Fruit fly (Drosophila melanogaster) whole organism, wandering third instar larva: ENCODE measurements around the gene ttk.
A peak's percentile ranks its signal among the peaks of the same experiment; 100 is the strongest.

ENCODE experiments used
- Abd-B ChIP-seq: fragments of >200 bp; optimal IDR thresholded peaks from 2 replicates; lab custom pipeline; 2017; ENCODE audit warnings: missing biosample characterization, missing genetic modification characterization
- CG9705 ChIP-seq: fragments of 200-800 bp; sonication (Bioruptor generic); optimal IDR thresholded peaks from 2 replicates; lab custom pipeline; 2018; ENCODE audit warnings: missing biosample characterization, mild to moderate bottlenecking, missing genetic modification characterization
- CrebA ChIP-seq: fragments of 200-800 bp; sonication (Bioruptor generic); optimal IDR thresholded peaks from 2 replicates; lab custom pipeline; 2016; ENCODE audit warnings: missing biosample characterization, mild to moderate bottlenecking, missing genetic modification characterization, borderline replicate concordance
- Dif ChIP-seq: fragments of 200-275, 200-300 bp; sonication (Bioruptor generic); optimal IDR thresholded peaks from 2 replicates; lab custom pipeline; 2018; ENCODE audit warnings: missing biosample characterization, missing genetic modification characterization; ENCODE audit not compliant: partially characterized antibody
- GATAd ChIP-seq: sonication (Bioruptor generic); optimal IDR thresholded peaks from 2 replicates; lab custom pipeline; 2016; ENCODE audit warnings: missing biosample characterization, missing genetic modification characterization
- HLH106 ChIP-seq: fragments of 200-800 bp; optimal IDR thresholded peaks from 3 replicates; lab custom pipeline; 2019; ENCODE audit warnings: missing biosample characterization, mild to moderate bottlenecking, missing genetic modification characterization, moderate library complexity
- Hnf4 ChIP-seq: fragments of 200-800 bp; sonication (Bioruptor generic); optimal IDR thresholded peaks from 2 replicates; lab custom pipeline; 2016; ENCODE audit warnings: missing biosample characterization, mild to moderate bottlenecking, missing genetic modification characterization
- Hr78 ChIP-seq: fragments of >200 bp; optimal IDR thresholded peaks from 2 replicates; lab custom pipeline; 2017; ENCODE audit warnings: missing biosample characterization, missing genetic modification characterization
- Hr83 ChIP-seq: fragments of 200-300 bp; sonication (Bioruptor generic); optimal IDR thresholded peaks from 2 replicates; lab custom pipeline; 2016; ENCODE audit warnings: missing biosample characterization, mild to moderate bottlenecking, missing genetic modification characterization, moderate library complexity; ENCODE audit not compliant: poor library complexity, severe bottlenecking
- Jra ChIP-seq: sonication (Bioruptor generic); optimal IDR thresholded peaks from 2 replicates; lab custom pipeline; 2016; ENCODE audit warnings: missing biosample characterization, missing genetic modification characterization
- Myc ChIP-seq: fragments of >200 bp; optimal IDR thresholded peaks from 2 replicates; lab custom pipeline; 2017
- Rel ChIP-seq, 2 experiments: fragments of 200-800 bp; sonication (Bioruptor generic) in 1 of 2; optimal IDR thresholded peaks; 2 replicates in 1 of 2; 3 replicates in 1 of 2; lab custom pipeline; 2016 to 2019; ENCODE audit warnings: mild to moderate bottlenecking in 2 of 2, missing biosample characterization in 2 of 2, missing genetic modification characterization in 2 of 2, moderate library complexity in 1 of 2
- Sp1 ChIP-seq: fragments of 200-800 bp; sonication (Bioruptor generic); optimal IDR thresholded peaks from 3 replicates; lab custom pipeline; 2019; ENCODE audit warnings: missing biosample characterization, mild to moderate bottlenecking, missing genetic modification characterization, moderate library complexity
- Vsx2 ChIP-seq: fragments of 200-300, 225-300 bp; sonication (Bioruptor generic); optimal IDR thresholded peaks from 2 replicates; lab custom pipeline; 2018; ENCODE audit warnings: missing biosample characterization, missing genetic modification characterization; ENCODE audit not compliant: partially characterized antibody
- br ChIP-seq: fragments of 200-800 bp; sonication (Bioruptor generic); optimal IDR thresholded peaks from 2 replicates; lab custom pipeline; 2016; ENCODE audit warnings: missing biosample characterization, missing genetic modification characterization
- brk ChIP-seq: fragments of 200-800 bp; sonication (Bioruptor generic); optimal IDR thresholded peaks from 2 replicates; lab custom pipeline; 2016; ENCODE audit warnings: missing biosample characterization, mild to moderate bottlenecking, missing genetic modification characterization
- dl ChIP-seq, 2 experiments: fragments of 175-275, 200-275 bp in 1 of 2; fragments of 200-275 bp in 1 of 2; sonication (Bioruptor generic); optimal IDR thresholded peaks; lab custom pipeline; 2018; ENCODE audit warnings: mild to moderate bottlenecking in 2 of 2, missing biosample characterization in 2 of 2, missing genetic modification characterization in 2 of 2, moderate library complexity in 2 of 2; ENCODE audit not compliant: partially characterized antibody in 2 of 2, insufficient read depth in 1 of 2
- dmrt93B ChIP-seq: fragments of 200-800 bp; sonication (Bioruptor generic); optimal IDR thresholded peaks from 2 replicates; lab custom pipeline; 2018; ENCODE audit warnings: missing biosample characterization, mild to moderate bottlenecking, missing genetic modification characterization
- dsf ChIP-seq: sonication (Bioruptor generic); optimal IDR thresholded peaks from 2 replicates; lab custom pipeline; 2016; ENCODE audit warnings: missing biosample characterization, missing genetic modification characterization, borderline replicate concordance
- ey ChIP-seq: fragments of 200-800 bp; sonication (Bioruptor generic); optimal IDR thresholded peaks from 2 replicates; lab custom pipeline; 2016; ENCODE audit warnings: missing biosample characterization, missing genetic modification characterization
- foxo ChIP-seq, 2 experiments: fragments of 200-800 bp; sonication (Bioruptor generic); optimal IDR thresholded peaks; 2 replicates in 1 of 2; 3 replicates in 1 of 2; lab custom pipeline; 2016 to 2017; ENCODE audit warnings: missing biosample characterization in 2 of 2, missing genetic modification characterization in 2 of 2
- fru ChIP-seq: fragments of 200-800 bp; sonication (Bioruptor generic); optimal IDR thresholded peaks from 3 replicates; lab custom pipeline; 2016; ENCODE audit warnings: missing biosample characterization, mild to moderate bottlenecking, missing genetic modification characterization
- h ChIP-seq: fragments of 200-800 bp; sonication (Bioruptor generic); optimal IDR thresholded peaks from 3 replicates; lab custom pipeline; 2016; ENCODE audit warnings: missing biosample characterization, mild to moderate bottlenecking, missing genetic modification characterization
- jim ChIP-seq: fragments of 175-275, 200-325 bp; sonication (Bioruptor generic); optimal IDR thresholded peaks from 2 replicates; lab custom pipeline; 2016; ENCODE audit warnings: missing biosample characterization, mild to moderate bottlenecking, missing genetic modification characterization
- lola ChIP-seq: fragments of >200 bp; optimal IDR thresholded peaks from 2 replicates; lab custom pipeline; 2017; ENCODE audit warnings: missing biosample characterization, missing genetic modification characterization
- pan ChIP-seq: fragments of >200 bp; optimal IDR thresholded peaks from 2 replicates; lab custom pipeline; 2017
- rgr ChIP-seq: fragments of 200-800 bp; sonication (Bioruptor generic); optimal IDR thresholded peaks from 3 replicates; lab custom pipeline; 2016; ENCODE audit warnings: missing biosample characterization, mild to moderate bottlenecking, missing genetic modification characterization
- usp ChIP-seq: fragments of >200 bp; optimal IDR thresholded peaks from 2 replicates; lab custom pipeline; 2017; ENCODE audit warnings: missing biosample characterization, missing genetic modification characterization
- woc ChIP-seq: sonication (Bioruptor generic); optimal IDR thresholded peaks from 2 replicates; lab custom pipeline; 2016; ENCODE audit warnings: missing biosample characterization, mild to moderate bottlenecking, missing genetic modification characterization

Gene ttk

DNA sequence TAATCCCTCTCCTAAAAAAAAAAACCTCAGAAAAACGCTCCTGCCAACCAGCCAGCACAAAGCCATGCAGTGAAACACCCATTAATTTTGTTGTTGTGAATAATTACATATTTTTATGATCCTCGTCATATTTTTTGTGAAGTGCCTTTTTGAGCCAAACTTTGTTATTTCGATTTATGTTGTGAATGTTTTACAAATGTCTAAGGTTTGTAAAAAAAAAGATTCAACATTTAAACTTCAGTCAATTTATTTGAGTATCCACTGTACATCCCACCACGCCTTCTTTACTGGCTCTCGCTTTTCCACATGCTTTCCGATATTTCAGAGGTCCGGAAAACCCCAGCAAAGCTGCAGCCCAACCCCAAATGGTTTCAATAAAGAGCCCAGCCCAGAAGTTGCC lies 10.5 kb downstream of the ttk start:
- no peak for TF ChIP-seq dmrt93B (GFP tag; lab: Kevin White, UChicago)
- no peak for TF ChIP-seq GATAd
- TF ChIP-seq Jra (GFP tag; lab: Kevin White, UChicago) = no peak
- no peak for TF ChIP-seq rgr
- TF ChIP-seq pan (lab: Kevin White, UChicago) = no peak
- TF ChIP-seq CG9705 (GFP tag; lab: Kevin White, UChicago) = no peak
- no peak for TF ChIP-seq usp (GFP tag; lab: Kevin White, UChicago)
- TF ChIP-seq ey = no peak
- no peak for TF ChIP-seq CrebA (GFP tag; lab: Kevin White, UChicago)
- TF ChIP-seq Hr83 = no peak
- TF ChIP-seq fru (GFP tag; lab: Kevin White, UChicago) = no peak
- no peak for TF ChIP-seq lola (GFP tag; lab: Kevin White, UChicago)
- TF ChIP-seq Myc (lab: Kevin White, UChicago) = no peak
- TF ChIP-seq h (GFP tag; lab: Kevin White, UChicago) = no peak
- no peak for TF ChIP-seq jim (GFP tag; lab: Kevin White, UChicago)

- TF ChIP-seq rgr (peak; percentile 31), dmrt93B (GFP tag; lab: Kevin White, UChicago) (no peak), lola (GFP tag; lab: Kevin White, UChicago) (no peak), woc (GFP tag; lab: Kevin White, UChicago) (peak; percentile 13), foxo (GFP tag; optimal IDR thresholded peaks at IDR 0.05; lab: Kevin White, UChicago) (peak in 1 of 2 experiments; percentile 24), Jra (GFP tag; lab: Kevin White, UChicago) (no peak), br (GFP tag; lab: Kevin White, UChicago) (peak; percentile 16), h (GFP tag; lab: Kevin White, UChicago) (peak; percentile 26), CrebA (GFP tag; lab: Kevin White, UChicago) (peak; percentile 60), dsf (GFP tag; lab: Kevin White, UChicago) (no peak), Hnf4 (GFP tag; lab: Kevin White, UChicago) (no peak), fru (GFP tag; lab: Kevin White, UChicago) (peak; percentile 34), Dif (peak; percentile 65), ey (peak; percentile 12), Sp1 (GFP tag; lab: Kevin White, UChicago) (peak; percentile 23), dl (GFP tag; optimal IDR thresholded peaks at IDR 0.05; lab: Kevin White, UChicago; ENCODE audit: insufficient read depth in 1 of 2, partially characterized antibody in 2 of 2) (peak in 1 of 2 experiments; percentile 42), Rel (GFP tag; optimal IDR thresholded peaks at IDR 0.05; lab: Kevin White, UChicago) (no peak), Rel (tag; optimal IDR thresholded peaks at IDR 0.05; lab: Kevin White, UChicago) (peak; percentile 36), jim (GFP tag; lab: Kevin White, UChicago) (peak; percentile 16)
Observed at dm6 chr3R:31724580-31725320, 11.1 kb downstream of the ttk start.

DNA sequence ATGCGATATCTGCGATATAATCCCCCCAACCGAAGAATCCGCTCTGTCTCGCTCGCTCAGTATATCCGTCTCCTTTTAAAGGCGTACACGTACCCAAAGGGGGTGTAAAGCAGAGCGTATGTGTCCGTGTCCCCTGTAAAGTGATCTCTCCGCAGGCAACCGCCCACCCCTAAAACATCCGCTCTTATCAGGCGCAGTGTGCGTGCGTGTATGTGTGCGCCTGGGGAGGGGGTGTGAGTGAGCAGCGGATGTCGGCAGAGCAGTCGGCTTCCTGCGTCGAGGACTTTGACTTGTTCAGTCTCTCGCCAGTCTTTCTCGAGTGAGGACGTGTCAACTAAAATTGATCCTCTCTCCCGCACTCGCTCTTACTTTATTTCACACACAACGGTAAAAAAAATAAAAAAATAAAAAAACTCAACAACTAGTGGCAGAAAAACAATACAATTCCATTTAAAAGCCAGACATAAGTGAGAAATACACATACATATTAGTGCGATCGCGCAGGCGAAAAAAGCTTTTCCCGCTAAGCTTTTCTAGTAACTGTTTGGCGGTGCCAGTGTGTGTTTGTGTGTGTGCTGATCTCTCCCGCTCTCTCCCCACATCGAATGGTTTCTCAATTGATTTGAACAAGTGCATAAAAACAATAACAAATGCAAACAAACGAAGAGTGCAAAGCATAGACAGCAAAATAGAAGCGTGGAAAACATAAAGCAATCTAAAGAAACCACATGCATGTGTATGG lies 12.0 kb downstream of the ttk start:
- TF ChIP-seq Abd-B (GFP tag; lab: Kevin White, UChicago) (no peak), brk (GFP tag; lab: Kevin White, UChicago) (no peak), br (GFP tag; lab: Kevin White, UChicago) (no peak), GATAd (peak; percentile 25), dl (GFP tag; optimal IDR thresholded peaks at IDR 0.05; lab: Kevin White, UChicago; ENCODE audit: insufficient read depth in 1 of 2, partially characterized antibody in 2 of 2) (peak; percentile 24 to 32), Hnf4 (GFP tag; lab: Kevin White, UChicago) (peak; percentile 67), usp (GFP tag; lab: Kevin White, UChicago) (no peak), Hr78 (GFP tag; lab: Kevin White, UChicago) (no peak), Hr83 (peak; percentile 52), lola (GFP tag; lab: Kevin White, UChicago) (no peak), Rel (GFP tag; optimal IDR thresholded peaks at IDR 0.05; lab: Kevin White, UChicago) (no peak), Rel (tag; optimal IDR thresholded peaks at IDR 0.05; lab: Kevin White, UChicago) (peak; percentile 38), h (GFP tag; lab: Kevin White, UChicago) (peak; percentile 36), pan (lab: Kevin White, UChicago) (no peak), fru (GFP tag; lab: Kevin White, UChicago) (peak; percentile 11), HLH106 (tag; lab: Kevin White, UChicago) (peak; percentile 3), Dif (peak; percentile 85), Sp1 (GFP tag; lab: Kevin White, UChicago) (peak; percentile 47), Vsx2 (GFP tag; lab: Kevin White, UChicago) (no peak), woc (GFP tag; lab: Kevin White, UChicago) (no peak), rgr (peak; percentile 22), foxo (GFP tag; optimal IDR thresholded peaks at IDR 0.05; lab: Kevin White, UChicago) (no peak)
